Fruit fly (Drosophila melanogaster): ENCODE measurements around the gene CG8004.

CG8004 gene

DNA sequence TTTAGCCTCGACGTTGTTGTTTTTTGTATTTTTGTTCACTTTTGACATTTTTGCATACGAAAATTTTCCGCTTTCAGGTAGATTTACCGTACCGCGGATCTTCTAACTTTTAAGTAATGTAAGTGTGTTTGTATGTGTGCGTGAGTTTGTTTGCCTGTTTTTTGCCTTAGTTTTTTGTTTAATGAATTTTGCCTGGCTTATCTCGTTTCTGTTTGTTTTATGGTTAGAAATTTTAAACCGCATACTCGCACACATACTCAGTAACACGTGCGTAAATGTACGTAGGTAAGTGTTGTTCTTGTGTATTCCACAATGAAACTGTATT lies 30.7 kb downstream of the CG8004 start (continued):
- TF ChIP-seq CG4820 (GFP tag; optimal IDR thresholded peaks at IDR 0.05) (no peak), D19A (tag; optimal IDR thresholded peaks at IDR 0.05) (peak; percentile 20), unc-4 (GFP tag; IDR thresholded peaks at IDR 0.05; ENCODE audit: partially characterized antibody) (no peak), Kr (GFP tag; optimal IDR thresholded peaks at IDR 0.05) (peak; percentile 6), caup (GFP tag; optimal IDR thresholded peaks at IDR 0.05; ENCODE audit: severe bottlenecking) (no peak), CG10979 (tag; optimal IDR thresholded peaks at IDR 0.05) (no peak), CG42726 (GFP tag; IDR thresholded peaks at IDR 0.05; ENCODE audit: partially characterized antibody) (no peak), unpg (GFP tag; optimal IDR thresholded peaks at IDR 0.05) (no peak), CG3281 (GFP tag; optimal IDR thresholded peaks at IDR 0.05) (peak; percentile 24), mirr (GFP tag; optimal IDR thresholded peaks at IDR 0.05) (peak; percentile 12), ftz-f1 (GFP tag; optimal IDR thresholded peaks at IDR 0.05) (peak; percentile 20), CG13894 (tag; optimal IDR thresholded peaks at IDR 0.05) (peak; percentile 43)

- no peak for TF ChIP-seq CG10431 (GFP tag; optimal IDR thresholded peaks at IDR 0.05)
- peak; percentile 45 for TF ChIP-seq lilli (GFP tag; optimal IDR thresholded peaks at IDR 0.05)
- TF ChIP-seq Opbp (GFP tag; IDR thresholded peaks at IDR 0.05; ENCODE audit: partially characterized antibody) = no peak
- TF ChIP-seq Pdp1 (GFP tag; optimal IDR thresholded peaks at IDR 0.05) = peak in 1 of 2 experiments; percentile 12
- TF ChIP-seq crp (GFP tag; optimal IDR thresholded peaks at IDR 0.05) = peak; percentile 58 to 90
- TF ChIP-seq CrebB (tag; optimal IDR thresholded peaks at IDR 0.05) = no peak
- TF ChIP-seq Fer1 (GFP tag; optimal IDR thresholded peaks at IDR 0.05) = peak; percentile 30
- no peak for TF ChIP-seq CG11560 (tag; IDR thresholded peaks at IDR 0.05)
- TF ChIP-seq CG34224 (GFP tag; IDR thresholded peaks at IDR 0.05; ENCODE audit: partially characterized antibody) = 0 out of 3 replicates have a peak, but pooled peaks have one; percentile 59
- TF ChIP-seq pnt (GFP tag; optimal IDR thresholded peaks at IDR 0.05) = peak; percentile 6
- no peak for TF ChIP-seq CG13296 (GFP tag; optimal IDR thresholded peaks at IDR 0.05)
- no peak for TF ChIP-seq aop (GFP tag; IDR thresholded peaks at IDR 0.05)
- peak; percentile 18 for TF ChIP-seq HmgZ (tag; optimal IDR thresholded peaks at IDR 0.05)
- TF ChIP-seq CG11398 (GFP tag; optimal IDR thresholded peaks at IDR 0.05) = no peak
- no peak for TF ChIP-seq CG15011 (GFP tag; optimal IDR thresholded peaks at IDR 0.05)
- TF ChIP-seq CG10565 (GFP tag; optimal IDR thresholded peaks at IDR 0.05) = no peak
- TF ChIP-seq ATbp (GFP tag; optimal IDR thresholded peaks at IDR 0.05) = peak; percentile 34
- TF ChIP-seq Dip2 (GFP tag; IDR thresholded peaks at IDR 0.05) = no peak
- no peak for TF ChIP-seq insv (GFP tag; optimal IDR thresholded peaks at IDR 0.05)
- TF ChIP-seq C15 (GFP tag; IDR thresholded peaks at IDR 0.05) = no peak
- peak; percentile 45 for TF ChIP-seq ERR (GFP tag; optimal IDR thresholded peaks at IDR 0.05)
- TF ChIP-seq pum (GFP tag; optimal IDR thresholded peaks at IDR 0.05) = peak; percentile 14
- peak; percentile 70 for TF ChIP-seq CG12659 (GFP tag; optimal IDR thresholded peaks at IDR 0.05)
- no peak for TF ChIP-seq Hey (tag; optimal IDR thresholded peaks at IDR 0.05)
- TF ChIP-seq CG16779 (GFP tag; IDR thresholded peaks at IDR 0.05) = no peak
- peak; percentile 55 for TF ChIP-seq Hmr (GFP tag; optimal IDR thresholded peaks at IDR 0.05)
- 0 out of 2 replicates have a peak, but pooled peaks have one; percentile 15 for TF ChIP-seq esg (GFP tag; conservative IDR thresholded peaks at IDR 0.05)
- no peak for TF ChIP-seq CG4282 (GFP tag; optimal IDR thresholded peaks at IDR 0.05)
- TF ChIP-seq CG7372 (GFP tag; IDR thresholded peaks at IDR 0.05) = no peak
- TF ChIP-seq CG5953 (GFP tag; IDR thresholded peaks at IDR 0.05) = no peak
- TF ChIP-seq CG8944 (GFP tag; optimal IDR thresholded peaks at IDR 0.05) = no peak
- TF ChIP-seq CG2120 (GFP tag; optimal IDR thresholded peaks at IDR 0.05) = peak; percentile 36
- no peak for TF ChIP-seq CG15269 (tag; optimal IDR thresholded peaks at IDR 0.05)
- TF ChIP-seq CG15601 (tag; optimal IDR thresholded peaks at IDR 0.05) = no peak
- peak; percentile 20 to 57 for TF ChIP-seq bsh (GFP tag; optimal IDR thresholded peaks at IDR 0.05)
- TF ChIP-seq ken (GFP tag; IDR thresholded peaks at IDR 0.05) = no peak
Observed at dm6 chr3L:19896892-19897684, 31.2 kb downstream of the CG8004 start.
